Worm (Caenorhabditis elegans) whole organism, early embryonic: ENCODE data around the gene sptl-1.

Experiments
- B0310.2 ChIP-seq: sonication (generic microtip); optimal IDR thresholded peaks from 2 replicates; lab custom pipeline; 2016; ENCODE audit warnings: mild to moderate bottlenecking, missing genetic modification characterization, missing compliant biosample characterization
- F13C5.2 ChIP-seq: sonication (generic microtip); optimal IDR thresholded peaks from 2 replicates; lab custom pipeline; 2017; ENCODE audit warnings: mild to moderate bottlenecking, missing genetic modification characterization, inconsistent platforms, missing compliant biosample characterization
- aly-1 ChIP-seq: sonication (generic microtip); optimal IDR thresholded peaks from 2 replicates; lab custom pipeline; 2016; ENCODE audit warnings: missing genetic modification characterization, missing compliant biosample characterization
- ama-1 ChIP-seq: fragments of 150-350 bp; optimal IDR thresholded peaks from 2 replicates; lab custom pipeline; 2014
- ceh-13 ChIP-seq: fragments of 200-800 bp; sonication (Bioruptor generic); optimal IDR thresholded peaks from 2 replicates; lab custom pipeline; 2018; ENCODE audit warnings: mild to moderate bottlenecking, missing genetic modification characterization, missing compliant biosample characterization
- ceh-36 ChIP-seq: sonication (generic microtip); optimal IDR thresholded peaks from 2 replicates; lab custom pipeline; 2016; ENCODE audit warnings: missing genetic modification characterization, inconsistent platforms, missing compliant biosample characterization
- ets-7 ChIP-seq: sonication (generic microtip); optimal IDR thresholded peaks from 2 replicates; lab custom pipeline; 2016; ENCODE audit warnings: missing genotype, missing genetic modification characterization, missing compliant biosample characterization
- flt-1 ChIP-seq: fragments of 200-800 bp; sonication (Bioruptor generic); IDR thresholded peaks from 2 replicates; pipeline ENCODE4 v1.3.6; 2022; ENCODE audit warnings: missing genetic modification characterization, missing compliant biosample characterization
- hmbx-1 ChIP-seq: sonication (generic microtip); optimal IDR thresholded peaks from 2 replicates; lab custom pipeline; 2016; ENCODE audit warnings: mild to moderate bottlenecking, missing genetic modification characterization, missing compliant biosample characterization
- hmg-4 ChIP-seq: fragments of 200-800 bp; sonication (Bioruptor generic); optimal IDR thresholded peaks from 2 replicates; lab custom pipeline; 2018; ENCODE audit warnings: mild to moderate bottlenecking, missing genetic modification characterization, missing compliant biosample characterization
- hnd-1 ChIP-seq: sonication (generic microtip); optimal IDR thresholded peaks from 2 replicates; lab custom pipeline; 2016; ENCODE audit warnings: missing genetic modification characterization, missing compliant biosample characterization
- pes-1 ChIP-seq: fragments of 200-800 bp; sonication (Bioruptor generic); IDR thresholded peaks from 2 replicates; pipeline ENCODE4 v1.3.6; 2022; ENCODE audit warnings: missing genetic modification reagents, missing genetic modification characterization, missing compliant biosample characterization
- scrt-1 ChIP-seq: fragments of 200-800 bp; sonication (Bioruptor generic); IDR thresholded peaks from 2 replicates; pipeline ENCODE4 v1.3.6; 2022; ENCODE audit warnings: missing genetic modification characterization, missing compliant biosample characterization
- sea-1 ChIP-seq: fragments of 200-800 bp; sonication (Bioruptor generic); conservative IDR thresholded peaks from 2 replicates; pipeline ENCODE4 v1.3.6; 2022; ENCODE audit warnings: missing genetic modification characterization, missing compliant biosample characterization
- tbx-11 ChIP-seq: fragments of 200-800 bp; sonication (Bioruptor generic); IDR thresholded peaks from 2 replicates; pipeline ENCODE4 v1.3.6; 2022; ENCODE audit warnings: missing genetic modification characterization, missing compliant biosample characterization
- tbx-37 ChIP-seq: fragments of 200-800 bp; sonication (Bioruptor generic); conservative IDR thresholded peaks from 2 replicates; pipeline ENCODE4 v1.3.6; 2022; ENCODE audit warnings: missing genetic modification reagents, missing genetic modification characterization, missing compliant biosample characterization
- tra-4 ChIP-seq: sonication (generic microtip); optimal IDR thresholded peaks from 2 replicates; lab custom pipeline; 2017; ENCODE audit warnings: missing genetic modification characterization, missing compliant biosample characterization

Gene sptl-1

DNA sequence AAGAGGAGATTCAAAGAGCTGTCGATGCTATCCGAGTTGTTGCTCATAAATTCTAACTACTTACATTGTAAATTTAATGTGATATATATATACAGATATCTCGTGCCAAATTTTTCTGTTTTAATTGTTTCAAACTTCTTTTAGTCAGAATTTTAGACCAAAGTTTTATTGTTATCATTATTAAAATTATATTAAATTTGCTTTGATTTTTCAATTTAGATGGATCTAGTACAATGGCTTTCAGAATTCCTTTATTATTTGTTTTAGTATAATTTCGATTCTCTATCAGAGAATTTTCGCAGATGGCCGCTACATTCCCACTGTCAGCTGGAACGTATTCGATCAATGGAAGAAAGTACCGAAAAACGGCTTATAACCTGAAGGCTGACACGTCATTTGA lies 5.9 kb downstream of the sptl-1 start, which contains the start of gene ascc-1:
ascc-1 (plus strand) TSS at position 301 of the 400 bp plus-strand sequence.
- TF ChIP-seq aly-1 (tag; lab: Kevin White, UChicago) = no peak

ce11 chrII:57873-58272 lies 6.4 kb downstream of the sptl-1 start:
- no peak for TF ChIP-seq tra-4 (tag; lab: Kevin White, UChicago)
- no peak for TF ChIP-seq ets-7
- no peak for TF ChIP-seq ama-1 (lab: Kevin White, UChicago)
- no peak for TF ChIP-seq ceh-36 (tag; lab: Kevin White, UChicago)
- TF ChIP-seq tbx-37 = no peak
- TF ChIP-seq hmg-4 = no peak
- no peak for TF ChIP-seq pes-1 (GFP tag; lab: Robert Waterston, UW)
- no peak for TF ChIP-seq tbx-11 (GFP tag; lab: Robert Waterston, UW)
- TF ChIP-seq hnd-1 (tag; lab: Kevin White, UChicago) = no peak
- TF ChIP-seq flt-1 = no peak

ce11 chrII:60049-60448 lies 8.6 kb downstream of the sptl-1 start:
- TF ChIP-seq ceh-13 (GFP tag; lab: Kevin White, UChicago) (no peak), F13C5.2 (tag; lab: Kevin White, UChicago) (no peak), tra-4 (tag; lab: Kevin White, UChicago) (no peak), hmbx-1 (tag; lab: Kevin White, UChicago) (no peak), ceh-36 (tag; lab: Kevin White, UChicago) (no peak), hnd-1 (tag; lab: Kevin White, UChicago) (no peak), B0310.2 (tag; lab: Kevin White, UChicago) (no peak), aly-1 (tag; lab: Kevin White, UChicago) (no peak), tbx-37 (no peak), flt-1 (no peak)

ce11 chrII:61013-61412 lies 9.6 kb downstream of the sptl-1 start, which contains the start of gene C23H3.2:
TSS of gene C23H3.2 (plus strand) at chrII:61313.
- TF ChIP-seq hnd-1 (tag; lab: Kevin White, UChicago) (no peak), tbx-11 (GFP tag; lab: Robert Waterston, UW) (no peak), ets-7 (no peak), ceh-36 (tag; lab: Kevin White, UChicago) (no peak), ceh-13 (GFP tag; lab: Kevin White, UChicago) (no peak), aly-1 (tag; lab: Kevin White, UChicago) (no peak), scrt-1 (GFP tag; lab: Robert Waterston, UW) (no peak), hmbx-1 (tag; lab: Kevin White, UChicago) (no peak), B0310.2 (tag; lab: Kevin White, UChicago) (no peak), F13C5.2 (tag; lab: Kevin White, UChicago) (no peak), tbx-37 (no peak), sea-1 (no peak), flt-1 (no peak), hmg-4 (no peak), pes-1 (GFP tag; lab: Robert Waterston, UW) (no peak)

- TF ChIP-seq scrt-1 (GFP tag; lab: Robert Waterston, UW) = no peak
- no peak for TF ChIP-seq hmg-4
- no peak for TF ChIP-seq ets-7
- no peak for TF ChIP-seq tbx-37
- no peak for TF ChIP-seq tbx-11 (GFP tag; lab: Robert Waterston, UW)
Measured at ce11 chrII:65484-65883, 14.0 kb downstream of the sptl-1 start.

DNA sequence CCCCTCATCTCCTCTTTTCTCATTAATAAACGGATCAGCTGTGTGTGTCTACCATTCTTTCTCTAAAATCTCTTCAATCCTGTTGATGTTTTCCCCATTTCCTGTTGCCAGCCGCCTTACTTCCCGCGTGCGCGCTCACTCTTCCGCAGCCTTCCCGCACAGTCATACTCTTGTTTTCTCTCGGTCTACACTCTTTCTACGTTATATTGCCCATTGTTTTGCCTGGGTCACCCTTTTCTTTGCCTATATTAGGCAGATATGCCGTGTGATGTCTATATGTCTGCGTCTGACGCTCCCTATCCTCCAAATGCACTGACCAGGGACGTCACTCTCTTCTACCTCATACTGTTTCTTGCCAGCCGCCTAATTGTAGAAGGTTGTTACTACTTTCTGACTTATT lies 14.9 kb downstream of the sptl-1 start:
- TF ChIP-seq hmg-4 (peak; percentile 68), ets-7 (peak; percentile 34), pes-1 (GFP tag; lab: Robert Waterston, UW) (0 out of 2 replicates have a peak, but pooled peaks have one; percentile 6), tbx-11 (GFP tag; lab: Robert Waterston, UW) (no peak), ama-1 (lab: Kevin White, UChicago) (no peak), flt-1 (no peak), F13C5.2 (tag; lab: Kevin White, UChicago) (peak; percentile 53), aly-1 (tag; lab: Kevin White, UChicago) (peak; percentile 39), B0310.2 (tag; lab: Kevin White, UChicago) (peak; percentile 12)

- TF ChIP-seq ceh-36 (tag; lab: Kevin White, UChicago) (no peak), sea-1 (no peak), tbx-11 (GFP tag; lab: Robert Waterston, UW) (no peak), hnd-1 (tag; lab: Kevin White, UChicago) (no peak), hmg-4 (no peak), aly-1 (tag; lab: Kevin White, UChicago) (no peak), pes-1 (GFP tag; lab: Robert Waterston, UW) (no peak)
Measured at ce11 chrII:67663-68062, 16.2 kb downstream of the sptl-1 start.

DNA sequence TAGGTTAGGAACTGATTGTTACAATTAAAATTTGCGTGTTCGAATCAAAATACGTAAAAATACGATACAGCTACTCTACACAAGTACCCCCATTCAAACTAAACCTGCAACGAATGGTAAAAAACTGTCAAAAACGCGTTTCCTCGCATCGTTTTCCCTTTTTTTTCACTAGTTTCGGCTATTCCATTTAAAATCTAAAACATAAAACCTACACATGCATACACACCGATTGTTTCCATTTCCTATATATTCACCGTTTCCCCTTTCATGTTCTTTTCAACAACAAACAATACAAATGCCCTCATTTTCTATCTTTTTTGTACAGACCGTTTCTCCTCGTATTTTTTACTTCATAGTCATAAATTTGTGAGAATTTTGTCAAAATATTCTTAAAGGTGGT lies 17.3 kb downstream of the sptl-1 start:
- TF ChIP-seq B0310.2 (tag; lab: Kevin White, UChicago) (no peak), hmg-4 (no peak)

- TF ChIP-seq hmbx-1 (tag; lab: Kevin White, UChicago) = no peak
Measured at ce11 chrII:69354-69753, 17.9 kb downstream of the sptl-1 start, which contains the start of gene egl-26. TSS of gene egl-26 (plus strand) at chrII:69654.
